Fruit fly (Drosophila melanogaster) whole organism, prepupa: ENCODE measurements around the gene CG14518.
A peak's percentile ranks its signal among the peaks of the same experiment; 100 is the strongest.

Experiments
- CG10631 ChIP-seq: fragments of 200-800 bp; sonication (Bioruptor generic); optimal IDR thresholded peaks from 2 replicates; lab custom pipeline; 2016; ENCODE audit warnings: missing biosample characterization, missing genetic modification characterization
- CG10669 ChIP-seq: fragments of 200-800 bp; sonication (Bioruptor generic); optimal IDR thresholded peaks from 3 replicates; lab custom pipeline; 2018; ENCODE audit warnings: missing biosample characterization, mild to moderate bottlenecking, missing genetic modification characterization, moderate library complexity
- CG11762 ChIP-seq: fragments of 200-800 bp; sonication (Bioruptor generic); optimal IDR thresholded peaks from 3 replicates; lab custom pipeline; 2016; ENCODE audit warnings: missing biosample characterization, missing genetic modification characterization; ENCODE audit not compliant: insufficient read depth
- CG11902 ChIP-seq: fragments of 200-800 bp; sonication (Bioruptor generic); optimal IDR thresholded peaks from 3 replicates; lab custom pipeline; 2016; ENCODE audit warnings: missing biosample characterization, missing genetic modification characterization
- CG15336 ChIP-seq: fragments of 200-800 bp; sonication (Bioruptor generic); IDR thresholded peaks from 2 replicates; pipeline ENCODE4 v1.3.6; 2022; ENCODE audit warnings: missing biosample characterization, missing genetic modification characterization
- CG1621 ChIP-seq: fragments of 200-800 bp; sonication (Bioruptor generic); optimal IDR thresholded peaks from 3 replicates; lab custom pipeline; 2018; ENCODE audit warnings: missing biosample characterization, mild to moderate bottlenecking, missing genetic modification characterization
- CG16779 ChIP-seq: fragments of 200-800 bp; sonication (Bioruptor generic); optimal IDR thresholded peaks from 3 replicates; lab custom pipeline; 2017; ENCODE audit warnings: missing biosample characterization, mild to moderate bottlenecking, missing genetic modification characterization
- CG3032 ChIP-seq: fragments of 200-800 bp; optimal IDR thresholded peaks from 2 replicates; lab custom pipeline; 2019; ENCODE audit warnings: missing biosample characterization, mild to moderate bottlenecking, missing genetic modification characterization, moderate library complexity
- CG32006 ChIP-seq: fragments of 200-800 bp; sonication (Bioruptor generic); optimal IDR thresholded peaks from 3 replicates; lab custom pipeline; 2017; ENCODE audit warnings: missing biosample characterization, mild to moderate bottlenecking, missing genetic modification characterization
- CG6276 ChIP-seq: fragments of 200-800 bp; sonication (Bioruptor generic); optimal IDR thresholded peaks from 2 replicates; lab custom pipeline; 2017; ENCODE audit warnings: missing biosample characterization, mild to moderate bottlenecking, missing genetic modification characterization
- CG6792 ChIP-seq: fragments of 200-800 bp; sonication (Bioruptor generic); optimal IDR thresholded peaks from 3 replicates; lab custom pipeline; 2016; ENCODE audit warnings: missing biosample characterization, missing genetic modification characterization
- CG6808 ChIP-seq: fragments of 200-800 bp; sonication (Bioruptor generic); optimal IDR thresholded peaks from 3 replicates; lab custom pipeline; 2017; ENCODE audit warnings: missing biosample characterization, missing genetic modification characterization, mild to moderate bottlenecking, moderate library complexity, missing genetic modification reagents
- CG6854 ChIP-seq: fragments of 200-800 bp; sonication (Bioruptor generic); optimal IDR thresholded peaks from 2 replicates; lab custom pipeline; 2017; ENCODE audit warnings: missing biosample characterization, mild to moderate bottlenecking, missing genetic modification characterization
- CG8119 ChIP-seq: fragments of 200-800 bp; sonication (Bioruptor generic); IDR thresholded peaks from 3 replicates; pipeline ENCODE4 v1.3.6; 2022; ENCODE audit warnings: missing biosample characterization, missing genetic modification characterization
- CG8319 ChIP-seq: fragments of 200-800 bp; sonication (Bioruptor generic); optimal IDR thresholded peaks from 3 replicates; lab custom pipeline; 2016; ENCODE audit warnings: missing biosample characterization, missing genetic modification characterization
- CG8632 ChIP-seq: fragments of 200-800 bp; sonication (Bioruptor generic); optimal IDR thresholded peaks from 3 replicates; lab custom pipeline; 2016; ENCODE audit warnings: missing biosample characterization, missing genetic modification characterization
- CG9139 ChIP-seq: fragments of 200-800 bp; sonication (Bioruptor generic); optimal IDR thresholded peaks from 3 replicates; lab custom pipeline; 2017; ENCODE audit warnings: missing biosample characterization, mild to moderate bottlenecking, missing genetic modification characterization
- Eip75B ChIP-seq: fragments of 200-800 bp; sonication (Bioruptor generic); optimal IDR thresholded peaks from 3 replicates; lab custom pipeline; 2016; ENCODE audit warnings: missing biosample characterization, missing genetic modification characterization
- Eip78C ChIP-seq: fragments of 200-800 bp; sonication (Bioruptor generic); peaks from one replicate; lab custom pipeline; 2016; ENCODE audit warnings: missing biosample characterization, missing genetic modification characterization
- Eip93F ChIP-seq: fragments of 200-800 bp; sonication (Bioruptor generic); optimal IDR thresholded peaks from 2 replicates; lab custom pipeline; 2016; ENCODE audit warnings: missing biosample characterization, mild to moderate bottlenecking, missing genetic modification characterization
- Ets96B ChIP-seq: fragments of 200-800 bp; optimal IDR thresholded peaks from 2 replicates; lab custom pipeline; 2019; ENCODE audit warnings: missing biosample characterization, mild to moderate bottlenecking, missing genetic modification characterization, moderate library complexity
- Hr38 ChIP-seq: sonication (Bioruptor generic); optimal IDR thresholded peaks from 2 replicates; lab custom pipeline; 2016; ENCODE audit warnings: missing biosample characterization, missing genetic modification characterization
- Hr39 ChIP-seq: fragments of 200-800 bp; sonication (Bioruptor generic); optimal IDR thresholded peaks from 2 replicates; lab custom pipeline; 2016; ENCODE audit warnings: missing biosample characterization, missing genetic modification characterization
- Met ChIP-seq: fragments of 200-800 bp; sonication (Bioruptor generic); optimal IDR thresholded peaks from 3 replicates; lab custom pipeline; 2016; ENCODE audit warnings: missing biosample characterization, missing genetic modification characterization
- OdsH ChIP-seq: fragments of 200-800 bp; sonication (Bioruptor generic); optimal IDR thresholded peaks from 3 replicates; lab custom pipeline; 2016; ENCODE audit warnings: missing biosample characterization, missing genetic modification characterization
- Smox ChIP-seq: fragments of 200-800 bp; sonication (Bioruptor generic); optimal IDR thresholded peaks from 3 replicates; lab custom pipeline; 2016; ENCODE audit warnings: missing biosample characterization, missing genetic modification characterization
- Sox14 ChIP-seq: fragments of 200-800 bp; sonication (Bioruptor generic); optimal IDR thresholded peaks from 3 replicates; lab custom pipeline; 2016; ENCODE audit warnings: missing biosample characterization, missing genetic modification characterization
- achi ChIP-seq: fragments of 200-800 bp; sonication (Bioruptor generic); optimal IDR thresholded peaks from 3 replicates; lab custom pipeline; 2016; ENCODE audit warnings: missing biosample characterization, missing genetic modification characterization
- acj6 ChIP-seq: fragments of 200-800 bp; sonication (Bioruptor generic); optimal IDR thresholded peaks from 3 replicates; lab custom pipeline; 2016; ENCODE audit warnings: missing biosample characterization, missing genetic modification characterization
- cyc ChIP-seq: fragments of 200-800 bp; sonication (Bioruptor generic); optimal IDR thresholded peaks from 3 replicates; lab custom pipeline; 2016; ENCODE audit warnings: missing biosample characterization, missing genetic modification characterization
- dac ChIP-seq: fragments of 200-800 bp; sonication (Bioruptor generic); optimal IDR thresholded peaks from 2 replicates; lab custom pipeline; 2017; ENCODE audit warnings: missing biosample characterization, mild to moderate bottlenecking, missing genetic modification characterization
- dsx ChIP-seq: fragments of 200-800 bp; optimal IDR thresholded peaks from 3 replicates; lab custom pipeline; 2019; ENCODE audit warnings: missing biosample characterization, mild to moderate bottlenecking, missing genetic modification characterization, moderate library complexity; ENCODE audit not compliant: poor library complexity, severe bottlenecking
- esn ChIP-seq: fragments of 200-800 bp; sonication (Bioruptor generic); optimal IDR thresholded peaks from 2 replicates; lab custom pipeline; 2016; ENCODE audit warnings: missing biosample characterization, mild to moderate bottlenecking, missing genetic modification characterization, moderate library complexity
- fd59A ChIP-seq: fragments of 200-800 bp; sonication (Bioruptor generic); optimal IDR thresholded peaks from 2 replicates; lab custom pipeline; 2017; ENCODE audit warnings: missing biosample characterization, mild to moderate bottlenecking, missing genetic modification characterization, missing genetic modification reagents
- fd85E ChIP-seq: fragments of 200-800 bp; sonication (Bioruptor generic); optimal IDR thresholded peaks from 3 replicates; lab custom pipeline; 2016; ENCODE audit warnings: missing biosample characterization, missing genetic modification characterization
- lz ChIP-seq: fragments of 200-800 bp; sonication (Bioruptor generic); optimal IDR thresholded peaks from 3 replicates; lab custom pipeline; 2016; ENCODE audit warnings: missing biosample characterization, missing genetic modification characterization
- net ChIP-seq: fragments of 200-800 bp; sonication (Bioruptor generic); optimal IDR thresholded peaks from 3 replicates; lab custom pipeline; 2016; ENCODE audit warnings: missing biosample characterization, missing genetic modification characterization
- pdm3 ChIP-seq: fragments of 200-800 bp; sonication (Bioruptor generic); optimal IDR thresholded peaks from 3 replicates; lab custom pipeline; 2016; ENCODE audit warnings: missing biosample characterization, missing genetic modification characterization
- salr ChIP-seq, 2 experiments: fragments of 200-800 bp; sonication (Bioruptor generic); optimal IDR thresholded peaks; 3 replicates each; lab custom pipeline; 2016 to 2018; ENCODE audit warnings: missing biosample characterization in 2 of 2, missing genetic modification characterization in 2 of 2, mild to moderate bottlenecking in 1 of 2
- spab ChIP-seq: fragments of 200-800 bp; sonication (Bioruptor generic); optimal IDR thresholded peaks from 2 replicates; lab custom pipeline; 2017; ENCODE audit warnings: missing biosample characterization, mild to moderate bottlenecking, missing genetic modification characterization, missing genetic modification reagents
- ss ChIP-seq, 2 experiments: fragments of 200-800 bp; sonication (Bioruptor generic); optimal IDR thresholded peaks; 2 replicates in 1 of 2; 3 replicates in 1 of 2; lab custom pipeline; 2017 to 2018; ENCODE audit warnings: mild to moderate bottlenecking in 2 of 2, missing biosample characterization in 2 of 2, missing genetic modification characterization in 2 of 2, moderate library complexity in 1 of 2
- svp ChIP-seq: fragments of 200-800 bp; sonication (Bioruptor generic); peaks from one replicate; lab custom pipeline; 2016; ENCODE audit warnings: missing biosample characterization, missing genetic modification characterization
- topi ChIP-seq: fragments of 200-800 bp; sonication (Bioruptor generic); optimal IDR thresholded peaks from 3 replicates; lab custom pipeline; 2016; ENCODE audit warnings: missing biosample characterization, missing genetic modification characterization
- vri ChIP-seq: fragments of 200-800 bp; sonication (Bioruptor generic); optimal IDR thresholded peaks from 3 replicates; lab custom pipeline; 2016; ENCODE audit warnings: missing biosample characterization, mild to moderate bottlenecking, missing genetic modification characterization

Gene CG14518

DNA sequence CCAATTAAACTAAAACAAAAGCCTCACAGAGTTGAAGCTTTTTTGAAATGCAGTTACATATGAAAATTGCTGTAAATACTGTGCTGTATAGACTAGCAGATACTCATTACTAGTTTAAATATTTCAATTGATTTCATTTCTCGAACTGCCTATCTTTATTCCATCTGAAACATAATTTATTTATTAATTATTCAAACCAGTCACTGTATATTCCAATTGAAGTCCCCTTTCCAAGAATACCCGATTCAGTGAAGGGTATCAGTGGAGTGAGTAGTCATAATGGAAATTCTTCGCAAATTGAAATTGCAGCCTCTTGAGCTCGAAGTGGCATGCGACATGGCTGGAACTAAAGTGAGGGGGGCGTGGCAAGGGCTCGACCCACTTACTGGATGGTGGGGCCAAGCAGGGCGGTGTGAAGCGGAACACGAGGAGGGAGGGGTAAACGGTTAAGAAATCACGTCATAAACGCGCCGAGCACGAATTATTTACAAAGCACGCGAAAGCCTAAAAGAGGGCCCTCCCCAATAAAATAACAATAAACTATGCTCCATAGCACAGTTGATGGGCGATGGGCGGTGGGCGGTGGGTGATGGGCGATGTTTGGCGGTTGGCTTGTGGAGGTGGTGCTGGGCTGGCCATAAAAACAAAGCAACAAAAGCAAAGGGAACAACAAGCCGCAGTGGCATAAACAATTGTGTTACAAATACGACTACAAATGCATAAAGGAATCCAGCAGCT, 19.7 kb upstream of the CG14518 start (continued):
- TF ChIP-seq Hr38 (GFP tag; lab: Kevin White, UChicago) (no peak), Met (GFP tag; lab: Kevin White, UChicago) (peak; percentile 27), Sox14 (peak; percentile 42), ss (GFP tag; optimal IDR thresholded peaks at IDR 0.05; lab: Kevin White, UChicago) (peak in 1 of 2 experiments; percentile 31), CG3032 (tag; lab: Kevin White, UChicago) (peak; percentile 49), CG10669 (GFP tag; lab: Kevin White, UChicago) (peak; percentile 53), dac (GFP tag; lab: Kevin White, UChicago) (no peak), CG11902 (peak; percentile 33), spab (GFP tag; lab: Kevin White, UChicago) (no peak), net (GFP tag; lab: Kevin White, UChicago) (peak; percentile 22), fd85E (GFP tag; lab: Kevin White, UChicago) (no peak), CG6854 (GFP tag; lab: Kevin White, UChicago) (no peak), pdm3 (GFP tag; lab: Kevin White, UChicago) (peak; percentile 66), Eip78C (GFP tag; lab: Kevin White, UChicago) (peak; percentile 81), Smox (peak; percentile 46), CG6276 (GFP tag; lab: Kevin White, UChicago) (peak; percentile 24), vri (GFP tag; lab: Kevin White, UChicago) (no peak), achi (GFP tag; lab: Kevin White, UChicago) (peak; percentile 39), CG8632 (GFP tag; lab: Kevin White, UChicago) (peak; percentile 10), CG6808 (peak; percentile 6), Eip93F (GFP tag; lab: Kevin White, UChicago) (no peak), acj6 (GFP tag; lab: Kevin White, UChicago) (peak; percentile 48), CG8319 (GFP tag; lab: Kevin White, UChicago) (peak; percentile 9), lz (GFP tag; lab: Kevin White, UChicago) (peak; percentile 45), CG9139 (no peak), CG1621 (tag; lab: Kevin White, UChicago) (peak; percentile 16), svp (GFP tag; lab: Kevin White, UChicago) (peak; percentile 61), CG15336 (GFP tag; lab: Robert Waterston, UW) (peak; percentile 57; the same call in 1 of the 2 replicates), Hr39 (GFP tag; lab: Kevin White, UChicago) (peak; percentile 53), CG11762 (GFP tag; lab: Kevin White, UChicago) (no peak)

DNA sequence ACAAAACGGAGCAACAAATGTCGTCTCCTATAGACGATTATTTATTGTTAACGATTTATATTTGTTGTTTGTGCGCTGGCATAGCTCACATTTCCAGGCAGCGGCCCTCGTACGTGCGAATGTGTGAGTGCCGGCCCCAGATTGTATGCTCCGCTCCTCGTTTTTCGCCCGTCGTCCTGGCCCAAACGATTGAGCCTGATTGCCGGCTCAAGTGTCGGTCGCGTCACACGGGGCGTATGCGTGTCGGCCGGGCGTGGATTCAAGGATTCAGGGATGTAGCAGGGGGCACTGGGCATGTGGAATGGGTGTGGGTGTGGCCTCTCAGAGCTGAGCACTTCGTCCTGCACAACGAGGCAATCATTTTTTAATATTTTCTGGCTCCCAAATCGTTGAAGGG, 19.2 kb upstream of the CG14518 start:
- TF ChIP-seq fd85E (GFP tag; lab: Kevin White, UChicago) (no peak), CG1621 (tag; lab: Kevin White, UChicago) (no peak), achi (GFP tag; lab: Kevin White, UChicago) (no peak), OdsH (GFP tag; lab: Kevin White, UChicago) (no peak), CG3032 (tag; lab: Kevin White, UChicago) (no peak), topi (GFP tag; lab: Kevin White, UChicago) (no peak), fd59A (GFP tag; lab: Kevin White, UChicago) (no peak), lz (GFP tag; lab: Kevin White, UChicago) (no peak), Met (GFP tag; lab: Kevin White, UChicago) (no peak), cyc (no peak), vri (GFP tag; lab: Kevin White, UChicago) (no peak), ss (GFP tag; optimal IDR thresholded peaks at IDR 0.05; lab: Kevin White, UChicago) (no peak)

DNA sequence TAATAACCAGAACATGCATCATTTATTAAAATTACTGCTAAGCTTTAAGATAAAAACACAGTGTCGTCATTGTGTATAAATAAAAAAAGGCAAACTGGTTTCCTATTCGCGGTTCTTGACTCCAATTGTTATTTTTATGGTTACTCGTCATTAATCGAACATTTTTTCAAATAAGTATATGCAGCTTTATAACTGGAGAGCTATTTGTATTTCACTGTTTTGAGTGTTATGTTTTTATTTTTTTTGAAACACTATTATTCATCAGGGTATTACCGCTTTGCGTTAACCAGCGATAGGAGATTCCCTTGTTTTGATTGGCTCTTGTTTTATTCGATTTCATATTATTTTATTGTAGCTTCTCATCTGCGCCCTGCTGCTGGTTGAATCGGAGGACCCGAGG, 13.6 kb upstream of the CG14518 start:
- TF ChIP-seq CG6792 (GFP tag; lab: Kevin White, UChicago) = no peak
- no peak for TF ChIP-seq CG8119 (GFP tag; lab: Robert Waterston, UW)
- TF ChIP-seq CG6808 = peak; percentile 47
- TF ChIP-seq CG6276 (GFP tag; lab: Kevin White, UChicago) = no peak
- peak; percentile 1 for TF ChIP-seq achi (GFP tag; lab: Kevin White, UChicago)
- TF ChIP-seq CG32006 (GFP tag; lab: Kevin White, UChicago) = peak; percentile 23
- no peak for TF ChIP-seq pdm3 (GFP tag; lab: Kevin White, UChicago)
- TF ChIP-seq salr (GFP tag; optimal IDR thresholded peaks at IDR 0.05; lab: Kevin White, UChicago) = peak in 1 of 2 experiments; percentile 5
- TF ChIP-seq CG10631 (GFP tag; lab: Kevin White, UChicago) = peak; percentile 24
- no peak for TF ChIP-seq acj6 (GFP tag; lab: Kevin White, UChicago)
- TF ChIP-seq spab (GFP tag; lab: Kevin White, UChicago) = peak; percentile 32
- peak; percentile 47 for TF ChIP-seq CG10669 (GFP tag; lab: Kevin White, UChicago)
- no peak for TF ChIP-seq Eip75B (GFP tag; lab: Kevin White, UChicago)
- TF ChIP-seq CG16779 (tag; lab: Kevin White, UChicago) = no peak
- no peak for TF ChIP-seq Hr39 (GFP tag; lab: Kevin White, UChicago)
- TF ChIP-seq esn (GFP tag; lab: Kevin White, UChicago) = no peak
- TF ChIP-seq Ets96B (tag; lab: Kevin White, UChicago) = peak; percentile 56
- TF ChIP-seq fd59A (GFP tag; lab: Kevin White, UChicago) = peak; percentile 45
- TF ChIP-seq Eip78C (GFP tag; lab: Kevin White, UChicago) = peak; percentile 88
- peak; percentile 51 for TF ChIP-seq CG3032 (tag; lab: Kevin White, UChicago)
- peak; percentile 46 for TF ChIP-seq dsx (GFP tag; lab: Kevin White, UChicago)
